Worm (Caenorhabditis elegans): ENCODE results near the gene vha-13.

Gene vha-13

ce11 chrV:14350949-14351348, 560 bp upstream of the vha-13 start (continued):
- TF ChIP-seq tbx-2 (tag; optimal IDR thresholded peaks at IDR 0.05) (peak; percentile 75), T23F11.4 (GFP tag; optimal IDR thresholded peaks at IDR 0.05) (no peak), ama-1 (optimal IDR thresholded peaks at IDR 0.05) (no peak), nfya-1 (tag; optimal IDR thresholded peaks at IDR 0.05) (peak; percentile 62), ceh-18 (tag; optimal IDR thresholded peaks at IDR 0.05) (peak; percentile 79), elt-4 (tag; optimal IDR thresholded peaks at IDR 0.05) (no peak), ceh-19 (GFP tag; optimal IDR thresholded peaks at IDR 0.05) (no peak), madf-2 (tag; optimal IDR thresholded peaks at IDR 0.05) (peak; percentile 0), ceh-30 (tag; optimal IDR thresholded peaks at IDR 0.05) (no peak), gmeb-2 (tag; optimal IDR thresholded peaks at IDR 0.05) (no peak), zip-5 (tag; optimal IDR thresholded peaks at IDR 0.05) (no peak), ref-2 (tag; optimal IDR thresholded peaks at IDR 0.05) (peak; percentile 54), ceh-48 (tag; optimal IDR thresholded peaks at IDR 0.05) (no peak), pha-4 (tag; optimal IDR thresholded peaks at IDR 0.05) (no peak), lin-11 (tag; optimal IDR thresholded peaks at IDR 0.05) (no peak), ahr-1 (tag; optimal IDR thresholded peaks at IDR 0.05) (no peak), fax-1 (tag; optimal IDR thresholded peaks at IDR 0.05) (no peak), Y22D7AL.16 (tag; optimal IDR thresholded peaks at IDR 0.05) (no peak), rnt-1 (tag; optimal IDR thresholded peaks at IDR 0.05) (peak; percentile 60), C38D4.7 (GFP tag; optimal IDR thresholded peaks at IDR 0.05) (no peak), ceh-45 (GFP tag; IDR thresholded peaks at IDR 0.05) (no peak), ets-4 (tag; optimal IDR thresholded peaks at IDR 0.05) (peak; percentile 38), ceh-34 (tag; optimal IDR thresholded peaks at IDR 0.05) (peak; percentile 43), fkh-6 (tag; optimal IDR thresholded peaks at IDR 0.05) (peak; percentile 53), pax-1 (tag; optimal IDR thresholded peaks at IDR 0.05) (no peak), unc-3 (GFP tag; conservative IDR thresholded peaks at IDR 0.05) (no peak), unc-3 (tag; optimal IDR thresholded peaks at IDR 0.05) (no peak), hlh-30 (tag; optimal IDR thresholded peaks at IDR 0.05; ENCODE audit: insufficient read depth) (no peak), dve-1 (tag; optimal IDR thresholded peaks at IDR 0.05) (peak; percentile 22), ceh-24 (tag; optimal IDR thresholded peaks at IDR 0.05) (no peak), dmd-4 (tag; optimal IDR thresholded peaks at IDR 0.05; ENCODE audit: borderline replicate concordance) (no peak), ttx-3 (tag; optimal IDR thresholded peaks at IDR 0.05) (no peak), F13H6.1 (tag; optimal IDR thresholded peaks at IDR 0.05) (peak; percentile 3), sox-2 (GFP tag; IDR thresholded peaks at IDR 0.05) (no peak), hlh-8 (tag; optimal IDR thresholded peaks at IDR 0.05) (peak; percentile 11), ceh-9 (tag; optimal IDR thresholded peaks at IDR 0.05) (no peak), che-1 (tag; optimal IDR thresholded peaks at IDR 0.05) (no peak)

- TF ChIP-seq ahr-1 (tag; optimal IDR thresholded peaks at IDR 0.05), result no peak
- TF ChIP-seq syd-9 (tag; optimal IDR thresholded peaks at IDR 0.05), result no peak
- no peak for TF ChIP-seq C08G9.2 (tag; optimal IDR thresholded peaks at IDR 0.05)
- no peak for TF ChIP-seq madf-2 (tag; optimal IDR thresholded peaks at IDR 0.05)
- TF ChIP-seq ceh-34 (tag; optimal IDR thresholded peaks at IDR 0.05), result no peak
- TF ChIP-seq pha-4 (tag; optimal IDR thresholded peaks at IDR 0.05), result no peak
- TF ChIP-seq zip-5 (tag; optimal IDR thresholded peaks at IDR 0.05), result no peak
- TF ChIP-seq ceh-19 (GFP tag; optimal IDR thresholded peaks at IDR 0.05), result no peak
- no peak for TF ChIP-seq pax-1 (tag; optimal IDR thresholded peaks at IDR 0.05)
- TF ChIP-seq pag-3 (tag; optimal IDR thresholded peaks at IDR 0.05; ENCODE audit: borderline replicate concordance), result no peak
- TF ChIP-seq ceh-2 (tag; optimal IDR thresholded peaks at IDR 0.05), result no peak
- no peak for TF ChIP-seq ceh-9 (tag; optimal IDR thresholded peaks at IDR 0.05)
- no peak for TF ChIP-seq sox-4 (tag; optimal IDR thresholded peaks at IDR 0.05)
- no peak for TF ChIP-seq ama-1 (optimal IDR thresholded peaks at IDR 0.05)
- TF ChIP-seq pha-2 (tag; optimal IDR thresholded peaks at IDR 0.05), result no peak
- no peak for TF ChIP-seq nhr-232 (tag; optimal IDR thresholded peaks at IDR 0.05)
- no peak for TF ChIP-seq ceh-45 (GFP tag; IDR thresholded peaks at IDR 0.05)
Observed at ce11 chrV:14352032-14352431, 523 bp downstream of the vha-13 start.
